Worm (Caenorhabditis elegans) whole organism, young adult: ENCODE data around the gene gro-1.

Experiments
- B0019.2 ChIP-seq: fragments of 200-800 bp; sonication (Bioruptor generic); conservative IDR thresholded peaks from 2 replicates; pipeline ENCODE4 v1.3.6; 2022; ENCODE audit warnings: missing genetic modification reagents, missing genetic modification characterization, missing compliant biosample characterization
- F55B11.4 ChIP-seq: sonication (generic microtip); optimal IDR thresholded peaks from 2 replicates; lab custom pipeline; 2016; ENCODE audit warnings: missing compliant biosample characterization, missing genetic modification characterization, borderline replicate concordance; ENCODE audit not compliant: insufficient read depth
- F57A8.1 ChIP-seq: fragments of 200-800 bp; sonication (Bioruptor generic); optimal IDR thresholded peaks from 2 replicates; lab custom pipeline; 2018; ENCODE audit warnings: mild to moderate bottlenecking, missing genetic modification characterization, moderate library complexity, missing compliant biosample characterization
- K11D2.4 ChIP-seq: fragments of 200-800 bp; sonication (Bioruptor generic); IDR thresholded peaks from 2 replicates; pipeline ENCODE4 v1.3.6; 2022; ENCODE audit warnings: missing genetic modification reagents, missing genetic modification characterization, missing compliant biosample characterization
- T26A5.8 ChIP-seq: sonication (generic microtip); optimal IDR thresholded peaks from 2 replicates; lab custom pipeline; 2016; ENCODE audit warnings: missing genetic modification characterization, missing compliant biosample characterization
- Y79H2A.3 ChIP-seq: fragments of 200-800 bp; sonication (Bioruptor generic); conservative IDR thresholded peaks from 2 replicates; pipeline ENCODE4 v1.3.6; 2022; ENCODE audit warnings: missing genetic modification reagents, missing genetic modification characterization, missing compliant biosample characterization
- attf-6 ChIP-seq: fragments of 200-800 bp; sonication (Bioruptor generic); IDR thresholded peaks from 2 replicates; pipeline ENCODE4 v1.3.6; 2022; ENCODE audit warnings: missing genetic modification reagents, missing genetic modification characterization, missing compliant biosample characterization
- ceh-100 ChIP-seq: fragments of 200-800 bp; sonication (Bioruptor generic); IDR thresholded peaks from 2 replicates; pipeline ENCODE4 v1.3.6; 2022; ENCODE audit warnings: missing genetic modification reagents, missing genetic modification characterization, missing compliant biosample characterization
- ceh-27 ChIP-seq: fragments of 200-800 bp; sonication (Bioruptor generic); optimal IDR thresholded peaks from 2 replicates; lab custom pipeline; 2018; ENCODE audit warnings: mild to moderate bottlenecking, missing genetic modification characterization, moderate library complexity, missing compliant biosample characterization
- hmg-20 ChIP-seq: fragments of 200-800 bp; sonication (Bioruptor generic); IDR thresholded peaks from 2 replicates; pipeline ENCODE4 v1.3.6; 2022; ENCODE audit warnings: missing genetic modification reagents, missing genetic modification characterization, missing compliant biosample characterization
- let-607 ChIP-seq, 2 experiments: fragments of 200-800 bp in 1 of 2; sonication (Bioruptor generic) in 1 of 2; sonication (generic microtip) in 1 of 2; optimal IDR thresholded peaks; 2 replicates each; lab custom pipeline; 2016 to 2018; ENCODE audit warnings: mild to moderate bottlenecking in 2 of 2, missing compliant biosample characterization in 2 of 2, missing genetic modification characterization in 2 of 2, moderate library complexity in 2 of 2, missing genotype in 1 of 2
- nfya-1 ChIP-seq: sonication (generic microtip); optimal IDR thresholded peaks from 2 replicates; lab custom pipeline; 2017; ENCODE audit warnings: antibody characterized with exemption, missing compliant biosample characterization, missing genetic modification characterization, borderline replicate concordance; ENCODE audit not compliant: insufficient read depth
- nfya-2 ChIP-seq: fragments of 200-800 bp; sonication (Bioruptor generic); IDR thresholded peaks from 2 replicates; pipeline ENCODE4 v1.3.6; 2022; ENCODE audit warnings: missing genetic modification reagents, missing genetic modification characterization, missing compliant biosample characterization
- zfh-2 ChIP-seq: fragments of 200-800 bp; sonication (Bioruptor generic); conservative IDR thresholded peaks from 2 replicates; pipeline ENCODE4 v1.3.6; 2022; ENCODE audit warnings: missing genetic modification reagents, missing genetic modification characterization, missing compliant biosample characterization
- zim-3 ChIP-seq: sonication (generic microtip); optimal IDR thresholded peaks from 2 replicates; lab custom pipeline; 2017; ENCODE audit warnings: mild to moderate bottlenecking, missing genetic modification characterization, moderate library complexity, missing compliant biosample characterization
- ztf-3 ChIP-seq: fragments of 200-800 bp; sonication (Bioruptor generic); optimal IDR thresholded peaks from 2 replicates; lab custom pipeline; 2018; ENCODE audit warnings: mild to moderate bottlenecking, missing genetic modification characterization, missing compliant biosample characterization

gro-1 gene

ce11 chrIII:5308278-5308677 lies 43.4 kb downstream of the gro-1 start, which contains the start of gene mog-3 (continued):
- TF ChIP-seq hmg-20 (GFP tag; lab: Robert Waterston, UW) (no peak), nfya-2 (GFP tag; lab: Robert Waterston, UW) (no peak), nfya-1 (no peak), F55B11.4 (tag; lab: Kevin White, UChicago) (no peak), ceh-27 (GFP tag; lab: Kevin White, UChicago) (peak; percentile 58), attf-6 (no peak), let-607 (tag; optimal IDR thresholded peaks at IDR 0.05; lab: Kevin White, UChicago) (no peak), ceh-100 (GFP tag; lab: Robert Waterston, UW) (no peak), F57A8.1 (GFP tag; lab: Kevin White, UChicago) (no peak), B0019.2 (GFP tag; lab: Robert Waterston, UW) (no peak)
- TF ChIP-seq, all 124 proteins: peak for 24

ce11 chrIII:5310403-5310802 lies 45.5 kb downstream of the gro-1 start:
- 0 out of 2 replicates have a peak, but pooled peaks have one; percentile 34 for TF ChIP-seq K11D2.4 (GFP tag; lab: Robert Waterston, UW)
- TF ChIP-seq zfh-2 (GFP tag; lab: Robert Waterston, UW): peak; percentile 63
- peak; percentile 4 for TF ChIP-seq zim-3
- no peak for TF ChIP-seq T26A5.8

ce11 chrIII:5310940-5311339 lies 46.0 kb downstream of the gro-1 start, which contains the start of gene pqe-1:
TSS of gene pqe-1 (plus strand) at chrIII:5311240.
- no peak for TF ChIP-seq Y79H2A.3 (GFP tag; lab: Robert Waterston, UW)
- no peak for TF ChIP-seq T26A5.8
- TF ChIP-seq ztf-3 (GFP tag; lab: Kevin White, UChicago): no peak
